Fruit fly (Drosophila melanogaster): ENCODE data around the gene Spn.

Spn gene

dm6 chr3L:2468509-2468908 is 85.6 kb downstream of the Spn start (continued):
- TF ChIP-seq CG18262 (tag; optimal IDR thresholded peaks at IDR 0.05) (peak; percentile 34), hb (GFP tag; IDR thresholded peaks at IDR 0.05; ENCODE audit: partially characterized antibody) (no peak), CG14860 (GFP tag; IDR thresholded peaks at IDR 0.05; ENCODE audit: partially characterized antibody) (no peak), Vsx1 (GFP tag; optimal IDR thresholded peaks at IDR 0.05) (peak; percentile 91), ci (GFP tag; IDR thresholded peaks at IDR 0.05) (no peak), Ada2b (GFP tag; IDR thresholded peaks at IDR 0.05) (no peak), Lhr (GFP tag; optimal IDR thresholded peaks at IDR 0.05) (no peak), sens (GFP tag) (peak; percentile 91), CG6813 (GFP tag; optimal IDR thresholded peaks at IDR 0.05) (peak; percentile 9)

- TF ChIP-seq CG4617 (GFP tag; optimal IDR thresholded peaks at IDR 0.05; ENCODE audit: borderline replicate concordance) (no peak), Ets97D (GFP tag; optimal IDR thresholded peaks at IDR 0.05) (no peak), chn (GFP tag; optimal IDR thresholded peaks at IDR 0.05) (peak; percentile 41), CG6689 (GFP tag; IDR thresholded peaks at IDR 0.05) (peak; percentile 88), Optix (GFP tag; IDR thresholded peaks at IDR 0.05) (no peak), Hmr (GFP tag; optimal IDR thresholded peaks at IDR 0.05) (peak; percentile 56), CG2202 (tag; optimal IDR thresholded peaks at IDR 0.05) (peak; percentile 24), CG7839 (tag; optimal IDR thresholded peaks at IDR 0.05) (peak; percentile 82), ab (GFP tag; optimal IDR thresholded peaks at IDR 0.05) (peak; percentile 9), CG8388 (GFP tag; optimal IDR thresholded peaks at IDR 0.05) (peak; percentile 73), dysf (GFP tag; IDR thresholded peaks at IDR 0.05) (peak; percentile 70), CG15696 (tag; optimal IDR thresholded peaks at IDR 0.05) (peak; percentile 81), CG9215 (GFP tag; IDR thresholded peaks at IDR 0.05) (peak; percentile 35; the same call in 1 of the 2 replicates), lab (GFP tag; optimal IDR thresholded peaks at IDR 0.05) (peak; percentile 76), gt (GFP tag; IDR thresholded peaks at IDR 0.05) (peak; percentile 44), Mes4 (GFP tag; optimal IDR thresholded peaks at IDR 0.05) (peak; percentile 48), bsh (GFP tag; optimal IDR thresholded peaks at IDR 0.05) (peak; percentile 35 to 62), CG6654 (GFP tag; optimal IDR thresholded peaks at IDR 0.05) (peak; percentile 36), Bteb2 (GFP tag; optimal IDR thresholded peaks at IDR 0.05) (peak; percentile 46), br (optimal IDR thresholded peaks at IDR 0.05) (no peak), CG17802 (tag; optimal IDR thresholded peaks at IDR 0.05) (peak; percentile 34), Six4 (GFP tag; optimal IDR thresholded peaks at IDR 0.05) (peak; percentile 73), gem (tag; optimal IDR thresholded peaks at IDR 0.05) (peak; percentile 85), jing (GFP tag; optimal IDR thresholded peaks at IDR 0.05) (peak; percentile 61), CG2199 (GFP tag; IDR thresholded peaks at IDR 0.05) (0 out of 3 replicates have a peak, but pooled peaks have one; percentile 19), CG4404 (GFP tag; IDR thresholded peaks at IDR 0.05) (peak; percentile 74), CTCF (GFP tag; optimal IDR thresholded peaks at IDR 0.05) (no peak), fd96Cb (tag; optimal IDR thresholded peaks at IDR 0.05) (peak; percentile 79), al (GFP tag; IDR thresholded peaks at IDR 0.05) (no peak), CG2678 (tag; optimal IDR thresholded peaks at IDR 0.05) (peak; percentile 87), ro (GFP tag; IDR thresholded peaks at IDR 0.05) (no peak), Dad (GFP tag; optimal IDR thresholded peaks at IDR 0.05) (peak; percentile 35), tio (GFP tag; optimal IDR thresholded peaks at IDR 0.05) (peak; percentile 69), Rx (GFP tag; IDR thresholded peaks at IDR 0.05) (peak; percentile 23; the same call in 1 of the 2 replicates), CG14441 (GFP tag; IDR thresholded peaks at IDR 0.05) (peak; percentile 71), bcd (GFP tag; optimal IDR thresholded peaks at IDR 0.05) (peak; percentile 62), Neu2 (GFP tag; optimal IDR thresholded peaks at IDR 0.05; ENCODE audit: borderline replicate concordance) (no peak), Med (GFP tag) (peak; percentile 91), gsb (GFP tag; IDR thresholded peaks at IDR 0.05) (peak; percentile 50; the same call in 1 of the 2 replicates), so (GFP tag; IDR thresholded peaks at IDR 0.05) (peak; percentile 78; the same call in 2 of the 3 replicates), CG12769 (tag; optimal IDR thresholded peaks at IDR 0.05) (peak; percentile 14), CG14710 (tag; optimal IDR thresholded peaks at IDR 0.05) (peak; percentile 79)
Observed at dm6 chr3L:2467424-2467838, 86.7 kb downstream of the Spn start.
